Worm (Caenorhabditis elegans): ENCODE data around the gene C25E10.11.

ce11 chrV:9062341-9062740 lies 3.8 kb upstream of the C25E10.11 start, which contains the start of gene C25E10.12:
- TF ChIP-seq tbx-11 (GFP tag; IDR thresholded peaks at IDR 0.05), result no peak
- TF ChIP-seq tra-4 (tag; optimal IDR thresholded peaks at IDR 0.05), result no peak
